Fruit fly (Drosophila melanogaster) whole organism, embryonic: ENCODE results near the gene CG45002.

Experiments
- Adf1 ChIP-seq: fragments of 200-800 bp; sonication (Bioruptor generic); IDR thresholded peaks from 2 replicates; pipeline ENCODE4 v1.3.6; 2022; ENCODE audit warnings: missing biosample characterization, missing genetic modification characterization
- BtbVII ChIP-seq: fragments of 200-800 bp; sonication (Bioruptor generic); optimal IDR thresholded peaks from 3 replicates; lab custom pipeline; 2017; ENCODE audit warnings: missing biosample characterization, mild to moderate bottlenecking, missing genetic modification characterization
- CG11696 ChIP-seq: fragments of 200-800 bp; sonication (Bioruptor generic); IDR thresholded peaks from 2 replicates; pipeline ENCODE4 v1.3.6; 2022; ENCODE audit warnings: missing biosample characterization, missing genetic modification characterization
- CG12104 ChIP-seq: fragments of 200-800 bp; sonication (Bioruptor generic); optimal IDR thresholded peaks from 3 replicates; lab custom pipeline; 2016; ENCODE audit warnings: missing biosample characterization, missing genetic modification characterization
- CG12155 ChIP-seq: fragments of 200-800 bp; sonication (Bioruptor generic); optimal IDR thresholded peaks from 3 replicates; lab custom pipeline; 2016; ENCODE audit warnings: missing biosample characterization, missing genetic modification characterization
- CG12744 ChIP-seq: fragments of 200-800 bp; sonication (Bioruptor generic); optimal IDR thresholded peaks from 2 replicates; lab custom pipeline; 2016; ENCODE audit warnings: missing biosample characterization, missing genetic modification characterization
- CG14014 ChIP-seq: fragments of 200-800 bp; sonication (Bioruptor generic); IDR thresholded peaks from 2 replicates; pipeline ENCODE4 v1.3.6; 2022; ENCODE audit warnings: missing biosample characterization, missing genetic modification characterization
- CG15514 ChIP-seq: fragments of 200-800 bp; sonication (Bioruptor generic); optimal IDR thresholded peaks from 3 replicates; lab custom pipeline; 2017; ENCODE audit warnings: missing biosample characterization, missing genetic modification characterization, mild to moderate bottlenecking, moderate library complexity, missing genetic modification reagents
- CG1602 ChIP-seq: fragments of 200-800 bp; sonication (Bioruptor generic); optimal IDR thresholded peaks from 3 replicates; lab custom pipeline; 2016; ENCODE audit warnings: missing biosample characterization, missing genetic modification characterization
- CG1647 ChIP-seq: fragments of 200-800 bp; sonication (Bioruptor generic); optimal IDR thresholded peaks from 3 replicates; lab custom pipeline; 2016; ENCODE audit warnings: missing biosample characterization, missing genetic modification characterization
- CG1792 ChIP-seq: fragments of 200-800 bp; sonication (Bioruptor generic); optimal IDR thresholded peaks from 2 replicates; lab custom pipeline; 2016; ENCODE audit warnings: missing biosample characterization, missing genetic modification characterization
- CG18764 ChIP-seq: fragments of 200-800 bp; sonication (Bioruptor generic); optimal IDR thresholded peaks from 3 replicates; lab custom pipeline; 2016; ENCODE audit warnings: missing biosample characterization, missing genetic modification characterization
- CG2120 ChIP-seq: fragments of 200-800 bp; sonication (Bioruptor generic); optimal IDR thresholded peaks from 3 replicates; lab custom pipeline; 2016; ENCODE audit warnings: missing biosample characterization, missing genetic modification characterization
- CG2129 ChIP-seq: fragments of 200-800 bp; sonication (Bioruptor generic); IDR thresholded peaks from 2 replicates; pipeline ENCODE4 v1.3.6; 2022; ENCODE audit warnings: missing biosample characterization, missing genetic modification characterization; ENCODE audit not compliant: partially characterized antibody
- CG2202 ChIP-seq: fragments of 200-800 bp; sonication (Bioruptor generic); optimal IDR thresholded peaks from 2 replicates; lab custom pipeline; 2018; ENCODE audit warnings: missing biosample characterization, mild to moderate bottlenecking, missing genetic modification characterization
- CG3065 ChIP-seq: fragments of 200-800 bp; sonication (Bioruptor generic); optimal IDR thresholded peaks from 2 replicates; lab custom pipeline; 2016; ENCODE audit warnings: missing biosample characterization, missing genetic modification characterization
- CG31441 ChIP-seq: fragments of 200-800 bp; sonication (Bioruptor generic); IDR thresholded peaks from 2 replicates; pipeline ENCODE4 v1.3.6; 2022; ENCODE audit warnings: missing biosample characterization, missing genetic modification characterization
- CG33213 ChIP-seq: fragments of 200-800 bp; sonication (Bioruptor generic); optimal IDR thresholded peaks from 3 replicates; lab custom pipeline; 2016; ENCODE audit warnings: missing biosample characterization, missing genetic modification characterization
- CG3847 ChIP-seq: fragments of 200-800 bp; sonication (Bioruptor generic); IDR thresholded peaks from 2 replicates; pipeline ENCODE4 v1.3.6; 2022; ENCODE audit warnings: missing biosample characterization, missing genetic modification characterization
- CG4854 ChIP-seq: fragments of 200-800 bp; sonication (Bioruptor generic); optimal IDR thresholded peaks from 2 replicates; lab custom pipeline; 2016; ENCODE audit warnings: missing biosample characterization, missing genetic modification characterization, inconsistent platforms
- CG7963 ChIP-seq: fragments of 200-800 bp; sonication (Bioruptor generic); IDR thresholded peaks from 3 replicates; pipeline ENCODE4 v1.3.6; 2022; ENCODE audit warnings: missing biosample characterization, missing genetic modification characterization; ENCODE audit not compliant: partially characterized antibody
- CG8359 ChIP-seq: fragments of 200-800 bp; sonication (Bioruptor generic); optimal IDR thresholded peaks from 2 replicates; lab custom pipeline; 2017; ENCODE audit warnings: missing biosample characterization, mild to moderate bottlenecking, missing genetic modification characterization, borderline replicate concordance
- CG9876 ChIP-seq: fragments of 200-800 bp; sonication (Bioruptor generic); optimal IDR thresholded peaks from 2 replicates; lab custom pipeline; 2016; ENCODE audit warnings: missing biosample characterization, missing genetic modification characterization
- Dek ChIP-seq: fragments of 200-800 bp; sonication (Bioruptor generic); optimal IDR thresholded peaks from 3 replicates; lab custom pipeline; 2019; ENCODE audit warnings: missing biosample characterization, mild to moderate bottlenecking, missing genetic modification characterization, moderate library complexity
- Fer2 ChIP-seq: fragments of 200-800 bp; sonication (Bioruptor generic); optimal IDR thresholded peaks from 2 replicates; lab custom pipeline; 2018; ENCODE audit warnings: missing biosample characterization, mild to moderate bottlenecking, missing genetic modification characterization, moderate library complexity
- HHEX ChIP-seq: fragments of 200-800 bp; sonication (Bioruptor generic); optimal IDR thresholded peaks from 3 replicates; lab custom pipeline; 2017; ENCODE audit warnings: missing biosample characterization, mild to moderate bottlenecking, missing genetic modification characterization, missing genetic modification reagents
- Hey ChIP-seq: fragments of 200-800 bp; sonication (Bioruptor generic); optimal IDR thresholded peaks from 3 replicates; lab custom pipeline; 2018; ENCODE audit warnings: missing biosample characterization, mild to moderate bottlenecking, missing genetic modification characterization
- Hr78 ChIP-seq, 2 experiments: fragments of 200-800 bp in 1 of 2; fragments of >200 bp in 1 of 2; sonication (Bioruptor generic) in 1 of 2; optimal IDR thresholded peaks; 2 replicates each; lab custom pipeline; 2017 to 2019; ENCODE audit warnings: missing biosample characterization in 2 of 2, missing genetic modification characterization in 2 of 2, mild to moderate bottlenecking in 1 of 2, moderate library complexity in 1 of 2
- MBD-R2 ChIP-seq: fragments of 200-800 bp; sonication (Bioruptor generic); IDR thresholded peaks from 2 replicates; pipeline ENCODE4 v1.3.6; 2022; ENCODE audit warnings: missing biosample characterization, missing genetic modification characterization
- Nf-YC ChIP-seq: fragments of 200-800 bp; optimal IDR thresholded peaks from 3 replicates; lab custom pipeline; 2019; ENCODE audit warnings: missing biosample characterization, mild to moderate bottlenecking, missing genetic modification characterization, moderate library complexity
- TFAM ChIP-seq: fragments of 200-800 bp; sonication (Bioruptor generic); optimal IDR thresholded peaks from 2 replicates; lab custom pipeline; 2017; ENCODE audit warnings: missing biosample characterization, missing genetic modification characterization, inconsistent platforms
- Tbp ChIP-seq: fragments of >200 bp; optimal IDR thresholded peaks from 2 replicates; lab custom pipeline; 2018; ENCODE audit warnings: missing biosample characterization, missing genetic modification characterization
- Vsx1 ChIP-seq: fragments of 200-800 bp; sonication (Bioruptor generic); optimal IDR thresholded peaks from 2 replicates; lab custom pipeline; 2017; ENCODE audit warnings: missing biosample characterization, mild to moderate bottlenecking, missing genetic modification characterization, missing genetic modification reagents
- Xbp1 ChIP-seq: fragments of 200-800 bp; sonication (Bioruptor generic); optimal IDR thresholded peaks from 3 replicates; lab custom pipeline; 2016; ENCODE audit warnings: missing biosample characterization, mild to moderate bottlenecking, missing genetic modification characterization
- Xrp1 ChIP-seq: fragments of 200-800 bp; sonication (Bioruptor generic); IDR thresholded peaks from 2 replicates; pipeline ENCODE4 v1.3.6; 2022; ENCODE audit warnings: missing biosample characterization, missing genetic modification characterization
- bcd ChIP-seq: fragments of 200-800 bp; sonication (Bioruptor generic); optimal IDR thresholded peaks from 2 replicates; lab custom pipeline; 2017; ENCODE audit warnings: missing biosample characterization, mild to moderate bottlenecking, missing genetic modification characterization
- cad ChIP-seq: fragments of >200 bp; optimal IDR thresholded peaks from 2 replicates; lab custom pipeline; 2017; ENCODE audit warnings: missing biosample characterization, missing genetic modification characterization
- caup ChIP-seq: fragments of 200-800 bp; sonication (Bioruptor generic); optimal IDR thresholded peaks from 3 replicates; lab custom pipeline; 2017; ENCODE audit warnings: missing biosample characterization, mild to moderate bottlenecking, missing genetic modification characterization, moderate library complexity; ENCODE audit not compliant: severe bottlenecking
- chn ChIP-seq: fragments of 200-800 bp; sonication (Bioruptor generic); optimal IDR thresholded peaks from 2 replicates; lab custom pipeline; 2016; ENCODE audit warnings: missing biosample characterization, missing genetic modification characterization
- fd3F ChIP-seq: fragments of 200-800 bp; sonication (Bioruptor generic); optimal IDR thresholded peaks from 2 replicates; lab custom pipeline; 2018; ENCODE audit warnings: missing biosample characterization, mild to moderate bottlenecking, missing genetic modification characterization, moderate library complexity
- gsb ChIP-seq: fragments of 200-800 bp; sonication (Bioruptor generic); IDR thresholded peaks from 2 replicates; pipeline ENCODE4 v1.3.6; 2022; ENCODE audit warnings: missing biosample characterization, missing genetic modification characterization
- kni ChIP-seq: fragments of 200-800 bp; sonication (Bioruptor generic); optimal IDR thresholded peaks from 3 replicates; lab custom pipeline; 2017; ENCODE audit warnings: mild to moderate bottlenecking, missing biosample characterization, missing genetic modification reagents, missing genetic modification characterization
- nmo ChIP-seq: fragments of 200-800 bp; sonication (Bioruptor generic); optimal IDR thresholded peaks from 2 replicates; lab custom pipeline; 2018; ENCODE audit warnings: missing biosample characterization, mild to moderate bottlenecking, missing genetic modification characterization, moderate library complexity
- pho ChIP-seq: fragments of 200-800 bp; sonication (Bioruptor generic); optimal IDR thresholded peaks from 2 replicates; lab custom pipeline; 2016; ENCODE audit warnings: missing biosample characterization, missing genetic modification characterization
- pum ChIP-seq: fragments of 200-800 bp; sonication (Bioruptor generic); optimal IDR thresholded peaks from 2 replicates; lab custom pipeline; 2016; ENCODE audit warnings: missing biosample characterization, missing genetic modification characterization
- repo ChIP-seq: fragments of 200-800 bp; sonication (Bioruptor generic); optimal IDR thresholded peaks from 2 replicates; lab custom pipeline; 2016; ENCODE audit warnings: missing biosample characterization, missing genetic modification characterization
- salm ChIP-seq: fragments of 200-800 bp; sonication (Bioruptor generic); optimal IDR thresholded peaks from 2 replicates; lab custom pipeline; 2018; ENCODE audit warnings: missing biosample characterization, mild to moderate bottlenecking, missing genetic modification characterization
- tll ChIP-seq, 2 experiments: fragments of 200-800 bp in 1 of 2; fragments of >200 bp in 1 of 2; sonication (Bioruptor generic) in 1 of 2; optimal IDR thresholded peaks; 2 replicates each; lab custom pipeline; 2017 to 2019; ENCODE audit warnings: missing biosample characterization in 2 of 2, missing genetic modification characterization in 2 of 2, mild to moderate bottlenecking in 1 of 2, moderate library complexity in 1 of 2
- toy ChIP-seq: fragments of 200-800 bp; sonication (Bioruptor generic); IDR thresholded peaks from 2 replicates; pipeline ENCODE4 v1.3.6; 2022; ENCODE audit warnings: missing biosample characterization, missing genetic modification characterization
- wor ChIP-seq: fragments of 200-800 bp; sonication (Bioruptor generic); IDR thresholded peaks from 2 replicates; pipeline ENCODE4 v1.3.6; 2022; ENCODE audit warnings: missing biosample characterization, missing genetic modification characterization
- zfh1 ChIP-seq: fragments of 200-800 bp; sonication (Bioruptor generic); IDR thresholded peaks from 3 replicates; pipeline ENCODE4 v1.3.6; 2022; ENCODE audit warnings: missing biosample characterization, missing genetic modification characterization

Gene CG45002

DNA sequence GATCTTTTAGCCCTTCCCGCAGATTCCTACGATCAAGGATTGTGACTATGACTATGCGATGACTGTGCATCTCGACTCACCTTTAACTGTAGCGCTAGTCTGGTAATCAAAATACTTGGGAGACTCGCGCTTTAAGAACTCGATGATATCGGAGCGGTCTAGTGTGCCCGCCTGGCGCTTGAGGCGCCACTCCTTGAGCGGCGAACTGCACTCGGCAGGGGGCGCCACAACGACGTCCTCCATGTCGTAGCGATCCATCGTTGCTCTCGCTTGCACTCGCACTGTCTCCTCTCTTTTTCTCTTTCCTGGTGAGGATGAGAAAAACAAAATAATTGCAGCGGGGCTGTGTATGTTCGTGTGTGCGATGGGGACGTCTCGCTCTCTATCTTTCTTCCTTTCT lies 99.1 kb downstream of the CG45002 start (continued):
- TF ChIP-seq pum (GFP tag; lab: Kevin White, UChicago), result peak; percentile 44
- TF ChIP-seq Xrp1, result peak; percentile 53
- TF ChIP-seq CG4854 (GFP tag; lab: Kevin White, UChicago), result no peak
- no peak for TF ChIP-seq Adf1 (GFP tag; lab: Robert Waterston, UW)
- TF ChIP-seq salm (tag; lab: Kevin White, UChicago), result no peak
- no peak for TF ChIP-seq CG15514 (GFP tag; lab: Kevin White, UChicago)
- TF ChIP-seq zfh1 (GFP tag; lab: Robert Waterston, UW), result peak; percentile 65; the same call in 1 of the 3 replicates
- peak; percentile 54 for TF ChIP-seq chn (GFP tag; lab: Kevin White, UChicago)
- TF ChIP-seq CG2120, result no peak
- no peak for TF ChIP-seq CG11696 (GFP tag; lab: Robert Waterston, UW)
- TF ChIP-seq CG1647 (GFP tag; lab: Kevin White, UChicago), result no peak
- no peak for TF ChIP-seq CG7963 (GFP tag; lab: Robert Waterston, UW)
- TF ChIP-seq Nf-YC, result no peak
- no peak for TF ChIP-seq CG2129
- TF ChIP-seq CG31441, result no peak
- TF ChIP-seq CG33213 (GFP tag; lab: Kevin White, UChicago), result peak; percentile 9
- TF ChIP-seq BtbVII (GFP tag; lab: Kevin White, UChicago), result no peak
- TF ChIP-seq Hr78 (GFP tag; optimal IDR thresholded peaks at IDR 0.05; lab: Kevin White, UChicago), result no peak
- TF ChIP-seq cad (GFP tag; lab: Kevin White, UChicago), result no peak
- no peak for TF ChIP-seq Fer2 (tag; lab: Kevin White, UChicago)
- TF ChIP-seq CG1602 (GFP tag; lab: Kevin White, UChicago), result peak; percentile 7
- no peak for TF ChIP-seq Hey (tag; lab: Kevin White, UChicago)
- TF ChIP-seq CG18764 (GFP tag; lab: Kevin White, UChicago), result no peak
- TF ChIP-seq caup, result no peak
- TF ChIP-seq toy (GFP tag; lab: Robert Waterston, UW), result no peak
- no peak for TF ChIP-seq MBD-R2 (GFP tag; lab: Robert Waterston, UW)
- TF ChIP-seq HHEX (GFP tag; lab: Kevin White, UChicago), result peak; percentile 29
- TF ChIP-seq CG12744, result no peak
- no peak for TF ChIP-seq kni (GFP tag; lab: Kevin White, UChicago)
- TF ChIP-seq Vsx1 (GFP tag; lab: Kevin White, UChicago), result no peak
- no peak for TF ChIP-seq wor (GFP tag; lab: Robert Waterston, UW)
- no peak for TF ChIP-seq gsb (GFP tag; lab: Robert Waterston, UW)
- peak; percentile 14 for TF ChIP-seq CG9876 (GFP tag; lab: Kevin White, UChicago)
- peak; percentile 7 for TF ChIP-seq CG12104 (GFP tag; lab: Kevin White, UChicago)
- TF ChIP-seq CG1792, result no peak
- TF ChIP-seq CG14014 (GFP tag; lab: Robert Waterston, UW), result no peak
- no peak for TF ChIP-seq tll (GFP tag; optimal IDR thresholded peaks at IDR 0.05; lab: Kevin White, UChicago)
- peak; percentile 32 for TF ChIP-seq bcd (GFP tag; lab: Kevin White, UChicago)
- TF ChIP-seq Xbp1 (GFP tag; lab: Kevin White, UChicago), result peak; percentile 7
- no peak for TF ChIP-seq pho (GFP tag; lab: Kevin White, UChicago)
- TF ChIP-seq Tbp (GFP tag; lab: Kevin White, UChicago), result no peak
- no peak for TF ChIP-seq CG3065
- TF ChIP-seq TFAM (GFP tag; lab: Kevin White, UChicago), result no peak
- peak; percentile 11 for TF ChIP-seq CG8359
- TF ChIP-seq nmo (GFP tag; lab: Kevin White, UChicago), result no peak
- TF ChIP-seq Dek (tag; lab: Kevin White, UChicago), result no peak
- 0 out of 2 replicates have a peak, but pooled peaks have one; percentile 18 for TF ChIP-seq CG3847 (GFP tag; lab: Robert Waterston, UW)
- TF ChIP-seq repo (GFP tag; lab: Kevin White, UChicago), result peak; percentile 28
- no peak for TF ChIP-seq CG2202
- TF ChIP-seq CG12155 (GFP tag; lab: Kevin White, UChicago), result no peak
- TF ChIP-seq fd3F (GFP tag; lab: Kevin White, UChicago), result no peak
